Worm (Caenorhabditis elegans) whole organism, mixed stage, embryonic: Measurements from ENCODE around the gene srv-28.

Experiments used
- M03D4.4 ChIP-seq: sonication (generic microtip); optimal IDR thresholded peaks from 2 replicates; lab custom pipeline; 2017; ENCODE audit warnings: mild to moderate bottlenecking, missing genetic modification characterization, missing compliant biosample characterization
- bed-3 ChIP-seq: fragments of 200-800 bp; sonication (Bioruptor generic); optimal IDR thresholded peaks from 3 replicates; lab custom pipeline; 2018; ENCODE audit warnings: mild to moderate bottlenecking, missing genetic modification characterization, moderate library complexity, missing compliant biosample characterization
- blmp-1 ChIP-seq: fragments of 150-350 bp; optimal IDR thresholded peaks from 2 replicates; lab custom pipeline; 2014; ENCODE audit warnings: missing biosample characterization, missing genetic modification characterization
- ceh-39 ChIP-seq: fragments of 150-350 bp; optimal IDR thresholded peaks from 2 replicates; lab custom pipeline; 2014; ENCODE audit warnings: missing biosample characterization, missing genetic modification characterization
- ceh-43 ChIP-seq: fragments of 200-800 bp; sonication (Bioruptor generic); optimal IDR thresholded peaks from 2 replicates; lab custom pipeline; 2018; ENCODE audit warnings: mild to moderate bottlenecking, missing genetic modification characterization, moderate library complexity, missing compliant biosample characterization
- ces-1 ChIP-seq: fragments of 150-350 bp; optimal IDR thresholded peaks from 2 replicates; lab custom pipeline; 2014; ENCODE audit warnings: missing biosample characterization, missing genetic modification reagents, missing genetic modification characterization
- cnd-1 ChIP-seq: fragments of 200-800 bp; sonication (Bioruptor generic); optimal IDR thresholded peaks from 2 replicates; lab custom pipeline; 2018; ENCODE audit warnings: mild to moderate bottlenecking, missing genetic modification characterization, missing compliant biosample characterization
- drap-1 ChIP-seq: fragments of 200-800 bp; sonication (Bioruptor generic); optimal IDR thresholded peaks from 3 replicates; lab custom pipeline; 2018; ENCODE audit warnings: mild to moderate bottlenecking, missing genetic modification characterization, missing compliant biosample characterization
- elt-1 ChIP-seq: sonication (generic microtip); optimal IDR thresholded peaks from 2 replicates; lab custom pipeline; 2017; ENCODE audit warnings: missing genetic modification characterization, mild to moderate bottlenecking, missing compliant biosample characterization, antibody characterized with exemption, moderate library complexity, borderline replicate concordance; ENCODE audit not compliant: insufficient read depth
- ham-2 ChIP-seq: fragments of 200-800 bp; sonication (Bioruptor generic); optimal IDR thresholded peaks from 2 replicates; lab custom pipeline; 2018; ENCODE audit warnings: mild to moderate bottlenecking, missing genetic modification characterization, missing compliant biosample characterization
- hlh-1 ChIP-seq: fragments of 150-350 bp; optimal IDR thresholded peaks from 2 replicates; lab custom pipeline; 2014; ENCODE audit warnings: missing biosample characterization, missing genetic modification reagents, missing genetic modification characterization
- lin-13 ChIP-seq: fragments of 150-350 bp; optimal IDR thresholded peaks from 2 replicates; lab custom pipeline; 2014; ENCODE audit warnings: missing biosample characterization, missing genetic modification characterization
- lin-32 ChIP-seq: fragments of 200-800 bp; sonication (Bioruptor generic); optimal IDR thresholded peaks from 2 replicates; lab custom pipeline; 2018; ENCODE audit warnings: mild to moderate bottlenecking, missing genetic modification characterization, missing compliant biosample characterization
- lsy-2 ChIP-seq: fragments of 150-350 bp; optimal IDR thresholded peaks from 2 replicates; lab custom pipeline; 2014; ENCODE audit warnings: missing biosample characterization, missing genetic modification characterization
- mab-5 ChIP-seq: fragments of 150-350 bp; optimal IDR thresholded peaks from 2 replicates; lab custom pipeline; 2014; ENCODE audit warnings: missing biosample characterization, missing genetic modification characterization
- mep-1 ChIP-seq: fragments of 150-350 bp; optimal IDR thresholded peaks from 2 replicates; lab custom pipeline; 2017; ENCODE audit warnings: missing biosample characterization, missing genetic modification reagents, missing genetic modification characterization, inconsistent platforms
- mls-2 ChIP-seq: sonication (generic microtip); optimal IDR thresholded peaks from 2 replicates; lab custom pipeline; 2016; ENCODE audit warnings: mild to moderate bottlenecking, missing genetic modification characterization, moderate library complexity, missing compliant biosample characterization
- nhr-12 ChIP-seq: fragments of 150-350 bp; optimal IDR thresholded peaks from 2 replicates; lab custom pipeline; 2014; ENCODE audit warnings: missing biosample characterization, missing genetic modification characterization
- nhr-2 ChIP-seq: fragments of 150-350 bp; optimal IDR thresholded peaks from 2 replicates; lab custom pipeline; 2014; ENCODE audit warnings: missing biosample characterization, missing genetic modification characterization
- nhr-237 ChIP-seq: fragments of 150-350 bp; optimal IDR thresholded peaks from 2 replicates; lab custom pipeline; 2014; ENCODE audit warnings: missing biosample characterization, missing genetic modification characterization
- nhr-76 ChIP-seq: sonication (generic microtip); optimal IDR thresholded peaks from 2 replicates; lab custom pipeline; 2017; ENCODE audit warnings: missing biosample characterization, missing genetic modification characterization
- pha-4 ChIP-seq: fragments of 150-350 bp; optimal IDR thresholded peaks from 2 replicates; lab custom pipeline; 2018; ENCODE audit warnings: missing biosample characterization, missing genetic modification reagents, missing genetic modification characterization
- sem-2 ChIP-seq: fragments of 200-800 bp; sonication (Bioruptor generic); optimal IDR thresholded peaks from 2 replicates; lab custom pipeline; 2018; ENCODE audit warnings: mild to moderate bottlenecking, missing genetic modification characterization, missing compliant biosample characterization
- snpc-4 ChIP-seq: fragments of 150-350 bp; optimal IDR thresholded peaks from 2 replicates; lab custom pipeline; 2014; ENCODE audit warnings: missing biosample characterization, missing genetic modification characterization
- sptf-1 ChIP-seq: sonication (generic microtip); optimal IDR thresholded peaks from 2 replicates; lab custom pipeline; 2017; ENCODE audit warnings: mild to moderate bottlenecking, missing genetic modification characterization, moderate library complexity, missing compliant biosample characterization
- tbx-8 ChIP-seq: fragments of 200-800 bp; sonication (Bioruptor generic); optimal IDR thresholded peaks from 2 replicates; lab custom pipeline; 2018; ENCODE audit warnings: mild to moderate bottlenecking, missing genetic modification characterization, moderate library complexity, missing compliant biosample characterization
- unc-120 ChIP-seq: sonication (generic microtip); optimal IDR thresholded peaks from 2 replicates; lab custom pipeline; 2017; ENCODE audit warnings: missing genetic modification characterization, missing compliant biosample characterization; ENCODE audit not compliant: poor library complexity, severe bottlenecking
- unc-39 ChIP-seq: fragments of 150-350 bp; optimal IDR thresholded peaks from 2 replicates; lab custom pipeline; 2014; ENCODE audit warnings: missing biosample characterization, missing genetic modification characterization
- unc-62 ChIP-seq: fragments of 150-350 bp; optimal IDR thresholded peaks from 2 replicates; lab custom pipeline; 2014; ENCODE audit warnings: missing biosample characterization, missing genetic modification reagents, missing genetic modification characterization
- zip-8 ChIP-seq: fragments of 150-350 bp; optimal IDR thresholded peaks from 2 replicates; lab custom pipeline; 2014; ENCODE audit warnings: missing biosample characterization, missing genetic modification characterization
- ztf-11 ChIP-seq: fragments of 150-350 bp; optimal IDR thresholded peaks from 2 replicates; lab custom pipeline; 2014; ENCODE audit warnings: missing biosample characterization, missing genetic modification characterization

srv-28 gene

DNA sequence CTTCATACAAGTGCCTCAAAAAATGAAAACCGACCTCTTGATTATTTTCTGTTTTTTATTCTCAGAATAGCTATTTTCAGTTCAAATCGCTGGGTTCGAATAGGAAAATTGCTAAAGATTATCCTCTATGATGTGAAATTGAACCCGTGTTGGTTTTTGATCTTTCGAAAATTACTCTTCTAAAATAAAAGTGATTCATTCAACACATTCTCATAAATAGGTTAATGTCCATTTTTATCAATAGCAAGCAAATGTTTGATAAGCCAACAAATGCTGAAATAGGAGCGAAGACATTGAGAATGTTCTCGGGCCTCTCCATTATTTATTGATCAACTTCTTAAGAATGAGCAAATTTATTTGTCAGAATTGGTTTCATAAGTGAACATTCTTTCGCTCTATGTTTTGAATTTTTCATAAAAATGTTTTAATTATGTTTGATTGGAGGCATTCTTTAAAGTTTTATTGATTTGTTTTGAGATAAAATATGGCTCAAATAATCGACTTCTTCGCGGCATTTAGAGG lies 30.3 kb downstream of the srv-28 start, which contains the start of gene F58F9.3:
Gene F58F9.3, plus strand, starts transcription at position 472 of the 522 bp plus-strand sequence.
- no peak for TF ChIP-seq nhr-12 (tag; lab: Kevin White, UChicago)
- no peak for TF ChIP-seq lin-32 (GFP tag; lab: Kevin White, UChicago)
- TF ChIP-seq mls-2 (tag; lab: Kevin White, UChicago): no peak
- no peak for TF ChIP-seq bed-3 (GFP tag; lab: Kevin White, UChicago)
- TF ChIP-seq ceh-43: no peak
- TF ChIP-seq ham-2: no peak
- no peak for TF ChIP-seq tbx-8 (GFP tag; lab: Kevin White, UChicago)
- TF ChIP-seq nhr-237 (tag; lab: Kevin White, UChicago): no peak
- TF ChIP-seq lin-13 (tag; lab: Kevin White, UChicago): no peak
- no peak for TF ChIP-seq drap-1 (GFP tag; lab: Kevin White, UChicago)
- no peak for TF ChIP-seq nhr-2 (tag; lab: Kevin White, UChicago)
- TF ChIP-seq snpc-4 (tag; lab: Kevin White, UChicago): no peak
- TF ChIP-seq ces-1 (GFP tag; lab: Kevin White, UChicago): no peak

DNA sequence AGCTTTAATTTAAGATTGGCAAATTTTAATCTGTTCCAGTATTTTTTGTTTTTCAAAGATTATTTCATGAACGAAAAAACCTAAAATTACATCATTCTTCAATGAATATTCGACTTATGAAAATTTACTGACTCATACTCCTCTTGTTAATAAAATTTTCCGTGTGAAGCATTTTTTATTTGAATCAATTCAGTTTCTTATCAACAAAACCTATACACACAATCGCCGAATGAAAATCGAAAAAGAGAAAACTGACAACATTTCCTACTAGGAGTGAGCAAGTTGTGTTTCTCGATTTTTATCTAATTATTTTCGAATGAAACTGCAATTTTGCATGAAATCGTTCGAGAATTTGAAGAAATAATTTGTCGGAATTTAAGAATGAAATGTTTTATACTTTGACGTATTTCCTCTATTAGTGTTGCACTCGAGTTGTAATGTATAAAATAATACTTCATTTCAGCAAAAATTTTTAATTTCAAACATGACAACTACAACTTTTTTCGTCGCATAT lies 32.5 kb downstream of the srv-28 start, which contains the start of gene F58F9.4:
Gene F58F9.4, plus strand, starts transcription at position 464 of the 514 bp plus-strand sequence.
- TF ChIP-seq ces-1 (GFP tag; lab: Kevin White, UChicago) (no peak), unc-62 (GFP tag; lab: Kevin White, UChicago) (no peak), ztf-11 (no peak), ceh-39 (tag; lab: Kevin White, UChicago) (no peak), nhr-76 (tag; lab: Kevin White, UChicago) (no peak), tbx-8 (GFP tag; lab: Kevin White, UChicago) (no peak), mep-1 (tag; lab: Kevin White, UChicago) (no peak), ceh-43 (no peak), unc-120 (tag; lab: Kevin White, UChicago) (no peak), sptf-1 (tag; lab: Kevin White, UChicago) (no peak)
- TF ChIP-seq, all 35 proteins: peak for 0

DNA sequence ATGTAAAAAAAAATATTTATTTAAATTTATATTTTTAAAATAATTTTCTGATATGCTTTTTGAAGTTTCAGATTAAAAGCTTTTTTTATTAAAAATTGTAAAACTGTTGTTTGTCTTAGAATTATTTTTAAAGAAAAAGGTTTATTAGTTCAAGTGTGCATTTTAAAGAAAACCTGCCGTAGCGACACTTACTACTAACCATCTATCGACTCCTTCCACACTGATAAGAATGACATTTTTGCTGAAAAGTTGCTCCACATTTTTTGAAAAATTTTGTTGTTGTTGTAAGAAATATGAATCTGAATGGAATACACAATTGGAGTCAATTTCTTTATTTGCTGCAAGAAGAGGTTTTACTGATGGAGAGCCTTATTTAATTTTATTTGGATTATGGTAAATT lies 35.2 kb downstream of the srv-28 start, which contains the start of gene C49A9.1:
Gene C49A9.1, plus strand, starts transcription at position 217 of the 400 bp plus-strand sequence.
- TF ChIP-seq unc-39: no peak
- no peak for TF ChIP-seq mls-2 (tag; lab: Kevin White, UChicago)
- no peak for TF ChIP-seq ztf-11
- TF ChIP-seq cnd-1 (tag; lab: Kevin White, UChicago): no peak
- no peak for TF ChIP-seq pha-4 (tag; lab: Kevin White, UChicago)
- TF ChIP-seq tbx-8 (GFP tag; lab: Kevin White, UChicago): no peak
- no peak for TF ChIP-seq nhr-2 (tag; lab: Kevin White, UChicago)
- TF ChIP-seq elt-1 (tag; lab: Kevin White, UChicago): no peak
- TF ChIP-seq ham-2: no peak
- no peak for TF ChIP-seq M03D4.4 (tag; lab: Kevin White, UChicago)
- TF ChIP-seq sem-2 (GFP tag; lab: Kevin White, UChicago): no peak
- TF ChIP-seq lin-13 (tag; lab: Kevin White, UChicago): no peak
- no peak for TF ChIP-seq lin-32 (GFP tag; lab: Kevin White, UChicago)
- TF ChIP-seq zip-8 (tag; lab: Kevin White, UChicago): no peak

DNA sequence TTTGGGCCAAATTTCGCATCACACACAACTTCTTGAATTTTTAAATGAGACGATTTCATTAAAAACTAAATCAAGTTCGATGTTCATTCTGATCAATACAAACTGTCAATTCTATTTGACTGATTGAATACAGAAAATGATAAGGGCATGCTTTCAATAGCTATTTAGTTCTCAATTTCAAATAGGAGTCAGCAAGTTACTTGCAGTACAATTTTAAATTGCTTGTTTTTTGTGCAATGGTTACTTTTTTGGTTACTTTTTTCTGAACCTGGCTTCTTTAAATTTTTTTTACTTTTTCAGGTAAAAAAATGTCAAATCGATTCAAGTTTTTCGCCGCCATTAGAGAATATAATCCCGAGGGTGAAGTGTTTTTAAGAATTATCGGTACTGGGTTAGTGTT lies 38.0 kb downstream of the srv-28 start, which contains the start of gene C49A9.2:
Gene C49A9.2, plus strand, starts transcription at position 301 of the 400 bp plus-strand sequence.
- TF ChIP-seq snpc-4 (tag; lab: Kevin White, UChicago): no peak
- no peak for TF ChIP-seq lsy-2 (tag; lab: Kevin White, UChicago)
- TF ChIP-seq ceh-39 (tag; lab: Kevin White, UChicago): no peak
- no peak for TF ChIP-seq hlh-1
- TF ChIP-seq blmp-1 (tag; lab: Kevin White, UChicago): no peak
- TF ChIP-seq ham-2: no peak
- TF ChIP-seq M03D4.4 (tag; lab: Kevin White, UChicago): no peak
- TF ChIP-seq mab-5 (tag; lab: Kevin White, UChicago): no peak
- no peak for TF ChIP-seq unc-120 (tag; lab: Kevin White, UChicago)
- TF ChIP-seq nhr-12 (tag; lab: Kevin White, UChicago): no peak
- no peak for TF ChIP-seq ces-1 (GFP tag; lab: Kevin White, UChicago)
